Fruit fly (Drosophila melanogaster) whole organism, prepupa: ENCODE measurements around the gene CG31775.

Source experiments
- Blimp-1 ChIP-seq: fragments of 200-800 bp; sonication (Bioruptor generic); optimal IDR thresholded peaks from 3 replicates; lab custom pipeline; 2017; ENCODE audit warnings: missing biosample characterization, missing genetic modification characterization, mild to moderate bottlenecking, moderate library complexity, missing genetic modification reagents
- CG10631 ChIP-seq: fragments of 200-800 bp; sonication (Bioruptor generic); optimal IDR thresholded peaks from 2 replicates; lab custom pipeline; 2016; ENCODE audit warnings: missing biosample characterization, missing genetic modification characterization
- CG10669 ChIP-seq: fragments of 200-800 bp; sonication (Bioruptor generic); optimal IDR thresholded peaks from 3 replicates; lab custom pipeline; 2018; ENCODE audit warnings: missing biosample characterization, mild to moderate bottlenecking, missing genetic modification characterization, moderate library complexity
- CG11294 ChIP-seq: fragments of 200-800 bp; sonication (Bioruptor generic); IDR thresholded peaks from 2 replicates; pipeline ENCODE4 v1.3.6; 2022; ENCODE audit warnings: missing biosample characterization, missing genetic modification characterization
- CG11762 ChIP-seq: fragments of 200-800 bp; sonication (Bioruptor generic); optimal IDR thresholded peaks from 3 replicates; lab custom pipeline; 2016; ENCODE audit warnings: missing biosample characterization, missing genetic modification characterization; ENCODE audit not compliant: insufficient read depth
- CG15336 ChIP-seq: fragments of 200-800 bp; sonication (Bioruptor generic); IDR thresholded peaks from 2 replicates; pipeline ENCODE4 v1.3.6; 2022; ENCODE audit warnings: missing biosample characterization, missing genetic modification characterization
- CG16779 ChIP-seq: fragments of 200-800 bp; sonication (Bioruptor generic); optimal IDR thresholded peaks from 3 replicates; lab custom pipeline; 2017; ENCODE audit warnings: missing biosample characterization, mild to moderate bottlenecking, missing genetic modification characterization
- CG31627 ChIP-seq: fragments of 200-800 bp; sonication (Bioruptor generic); optimal IDR thresholded peaks from 3 replicates; lab custom pipeline; 2016; ENCODE audit warnings: missing biosample characterization, missing genetic modification characterization
- CG34406 ChIP-seq: fragments of 200-800 bp; sonication (Bioruptor generic); optimal IDR thresholded peaks from 3 replicates; lab custom pipeline; 2016; ENCODE audit warnings: missing biosample characterization, missing genetic modification characterization
- CG3919 ChIP-seq: fragments of 200-800 bp; sonication (Bioruptor generic); optimal IDR thresholded peaks from 3 replicates; lab custom pipeline; 2016; ENCODE audit warnings: missing biosample characterization, missing genetic modification characterization
- CG4318 ChIP-seq: fragments of 200-800 bp; sonication (Bioruptor generic); optimal IDR thresholded peaks from 3 replicates; lab custom pipeline; 2017; ENCODE audit warnings: missing biosample characterization, mild to moderate bottlenecking, missing genetic modification characterization
- CG6163 ChIP-seq: fragments of 200-800 bp; sonication (Bioruptor generic); IDR thresholded peaks from 3 replicates; pipeline ENCODE4 v1.3.6; 2022; ENCODE audit warnings: missing biosample characterization, missing genetic modification characterization
- CG6276 ChIP-seq: fragments of 200-800 bp; sonication (Bioruptor generic); optimal IDR thresholded peaks from 2 replicates; lab custom pipeline; 2017; ENCODE audit warnings: missing biosample characterization, mild to moderate bottlenecking, missing genetic modification characterization
- CG6792 ChIP-seq: fragments of 200-800 bp; sonication (Bioruptor generic); optimal IDR thresholded peaks from 3 replicates; lab custom pipeline; 2016; ENCODE audit warnings: missing biosample characterization, missing genetic modification characterization
- CG6808 ChIP-seq: fragments of 200-800 bp; sonication (Bioruptor generic); optimal IDR thresholded peaks from 3 replicates; lab custom pipeline; 2017; ENCODE audit warnings: missing biosample characterization, missing genetic modification characterization, mild to moderate bottlenecking, moderate library complexity, missing genetic modification reagents
- CG7368 ChIP-seq: fragments of 200-800 bp; sonication (Bioruptor generic); optimal IDR thresholded peaks from 3 replicates; lab custom pipeline; 2016; ENCODE audit warnings: missing biosample characterization, missing genetic modification characterization
- CG8119 ChIP-seq: fragments of 200-800 bp; sonication (Bioruptor generic); IDR thresholded peaks from 3 replicates; pipeline ENCODE4 v1.3.6; 2022; ENCODE audit warnings: missing biosample characterization, missing genetic modification characterization
- CG9139 ChIP-seq: fragments of 200-800 bp; sonication (Bioruptor generic); optimal IDR thresholded peaks from 3 replicates; lab custom pipeline; 2017; ENCODE audit warnings: missing biosample characterization, mild to moderate bottlenecking, missing genetic modification characterization
- Eip78C ChIP-seq: fragments of 200-800 bp; sonication (Bioruptor generic); peaks from one replicate; lab custom pipeline; 2016; ENCODE audit warnings: missing biosample characterization, missing genetic modification characterization
- Eip93F ChIP-seq: fragments of 200-800 bp; sonication (Bioruptor generic); optimal IDR thresholded peaks from 2 replicates; lab custom pipeline; 2016; ENCODE audit warnings: missing biosample characterization, mild to moderate bottlenecking, missing genetic modification characterization
- Ets96B ChIP-seq: fragments of 200-800 bp; optimal IDR thresholded peaks from 2 replicates; lab custom pipeline; 2019; ENCODE audit warnings: missing biosample characterization, mild to moderate bottlenecking, missing genetic modification characterization, moderate library complexity
- Gug ChIP-seq: fragments of 200-800 bp; sonication (Bioruptor generic); IDR thresholded peaks from 2 replicates; pipeline ENCODE4 v1.3.6; 2022; ENCODE audit warnings: missing biosample characterization, missing genetic modification characterization
- Hr38 ChIP-seq: sonication (Bioruptor generic); optimal IDR thresholded peaks from 2 replicates; lab custom pipeline; 2016; ENCODE audit warnings: missing biosample characterization, missing genetic modification characterization
- Hr39 ChIP-seq: fragments of 200-800 bp; sonication (Bioruptor generic); optimal IDR thresholded peaks from 2 replicates; lab custom pipeline; 2016; ENCODE audit warnings: missing biosample characterization, missing genetic modification characterization
- Hr4 ChIP-seq: fragments of 200-800 bp; sonication (Bioruptor generic); optimal IDR thresholded peaks from 3 replicates; lab custom pipeline; 2016; ENCODE audit warnings: missing biosample characterization, missing genetic modification characterization
- Smox ChIP-seq: fragments of 200-800 bp; sonication (Bioruptor generic); optimal IDR thresholded peaks from 3 replicates; lab custom pipeline; 2016; ENCODE audit warnings: missing biosample characterization, missing genetic modification characterization
- Sox102F ChIP-seq: fragments of 200-800 bp; sonication (Bioruptor generic); optimal IDR thresholded peaks from 2 replicates; lab custom pipeline; 2016; ENCODE audit warnings: missing biosample characterization, mild to moderate bottlenecking, missing genetic modification characterization
- Sox14 ChIP-seq: fragments of 200-800 bp; sonication (Bioruptor generic); optimal IDR thresholded peaks from 3 replicates; lab custom pipeline; 2016; ENCODE audit warnings: missing biosample characterization, missing genetic modification characterization
- Sox15 ChIP-seq: fragments of 200-800 bp; sonication (Bioruptor generic); optimal IDR thresholded peaks from 3 replicates; lab custom pipeline; 2016; ENCODE audit warnings: missing biosample characterization, missing genetic modification characterization
- acj6 ChIP-seq: fragments of 200-800 bp; sonication (Bioruptor generic); optimal IDR thresholded peaks from 3 replicates; lab custom pipeline; 2016; ENCODE audit warnings: missing biosample characterization, missing genetic modification characterization
- cyc ChIP-seq: fragments of 200-800 bp; sonication (Bioruptor generic); optimal IDR thresholded peaks from 3 replicates; lab custom pipeline; 2016; ENCODE audit warnings: missing biosample characterization, missing genetic modification characterization
- dac ChIP-seq: fragments of 200-800 bp; sonication (Bioruptor generic); optimal IDR thresholded peaks from 2 replicates; lab custom pipeline; 2017; ENCODE audit warnings: missing biosample characterization, mild to moderate bottlenecking, missing genetic modification characterization
- dsx ChIP-seq: fragments of 200-800 bp; optimal IDR thresholded peaks from 3 replicates; lab custom pipeline; 2019; ENCODE audit warnings: missing biosample characterization, mild to moderate bottlenecking, missing genetic modification characterization, moderate library complexity; ENCODE audit not compliant: poor library complexity, severe bottlenecking
- eg ChIP-seq: fragments of 200-800 bp; sonication (Bioruptor generic); IDR thresholded peaks from 3 replicates; pipeline ENCODE4 v1.3.6; 2022; ENCODE audit warnings: missing biosample characterization, missing genetic modification characterization
- fd59A ChIP-seq: fragments of 200-800 bp; sonication (Bioruptor generic); optimal IDR thresholded peaks from 2 replicates; lab custom pipeline; 2017; ENCODE audit warnings: missing biosample characterization, mild to moderate bottlenecking, missing genetic modification characterization, missing genetic modification reagents
- fd85E ChIP-seq: fragments of 200-800 bp; sonication (Bioruptor generic); optimal IDR thresholded peaks from 3 replicates; lab custom pipeline; 2016; ENCODE audit warnings: missing biosample characterization, missing genetic modification characterization
- fkh ChIP-seq: fragments of 200-800 bp; sonication (Bioruptor generic); optimal IDR thresholded peaks from 3 replicates; lab custom pipeline; 2017; ENCODE audit warnings: missing biosample characterization, mild to moderate bottlenecking, missing genetic modification characterization, moderate library complexity
- lz ChIP-seq: fragments of 200-800 bp; sonication (Bioruptor generic); optimal IDR thresholded peaks from 3 replicates; lab custom pipeline; 2016; ENCODE audit warnings: missing biosample characterization, missing genetic modification characterization
- net ChIP-seq: fragments of 200-800 bp; sonication (Bioruptor generic); optimal IDR thresholded peaks from 3 replicates; lab custom pipeline; 2016; ENCODE audit warnings: missing biosample characterization, missing genetic modification characterization
- pdm3 ChIP-seq: fragments of 200-800 bp; sonication (Bioruptor generic); optimal IDR thresholded peaks from 3 replicates; lab custom pipeline; 2016; ENCODE audit warnings: missing biosample characterization, missing genetic modification characterization
- salr ChIP-seq, 2 experiments: fragments of 200-800 bp; sonication (Bioruptor generic); optimal IDR thresholded peaks; 3 replicates each; lab custom pipeline; 2016 to 2018; ENCODE audit warnings: missing biosample characterization in 2 of 2, missing genetic modification characterization in 2 of 2, mild to moderate bottlenecking in 1 of 2
- spab ChIP-seq: fragments of 200-800 bp; sonication (Bioruptor generic); optimal IDR thresholded peaks from 2 replicates; lab custom pipeline; 2017; ENCODE audit warnings: missing biosample characterization, mild to moderate bottlenecking, missing genetic modification characterization, missing genetic modification reagents
- ss ChIP-seq, 2 experiments: fragments of 200-800 bp; sonication (Bioruptor generic); optimal IDR thresholded peaks; 2 replicates in 1 of 2; 3 replicates in 1 of 2; lab custom pipeline; 2017 to 2018; ENCODE audit warnings: mild to moderate bottlenecking in 2 of 2, missing biosample characterization in 2 of 2, missing genetic modification characterization in 2 of 2, moderate library complexity in 1 of 2
- svp ChIP-seq: fragments of 200-800 bp; sonication (Bioruptor generic); peaks from one replicate; lab custom pipeline; 2016; ENCODE audit warnings: missing biosample characterization, missing genetic modification characterization

The CG31775 gene

DNA sequence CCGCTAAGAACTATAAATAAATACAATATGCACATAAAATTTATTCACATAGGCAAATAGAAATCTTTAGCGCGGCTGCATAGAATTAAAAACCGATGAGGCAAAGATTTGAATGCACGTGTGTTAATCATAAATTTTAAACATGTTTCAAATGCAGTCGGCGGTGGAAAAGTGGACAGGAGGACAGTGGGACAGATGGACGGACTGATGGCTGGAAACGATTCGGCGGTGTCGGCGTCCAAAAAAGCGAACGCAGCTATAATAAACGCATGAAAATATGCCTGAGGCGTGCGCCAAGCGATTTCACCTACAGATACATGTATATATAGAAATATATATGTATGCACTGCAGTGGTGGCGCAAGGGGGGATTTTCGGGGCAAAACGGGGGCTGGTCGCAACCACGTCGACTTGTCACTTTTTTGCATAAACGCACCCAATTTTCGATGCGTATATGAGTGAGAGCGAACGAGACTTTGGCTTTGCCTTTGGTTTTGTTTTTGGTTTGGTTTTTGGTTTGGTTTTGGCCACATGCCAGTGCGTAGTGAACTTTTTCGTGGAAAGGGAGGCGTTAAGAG, 38.0 kb downstream of the CG31775 start:
- TF ChIP-seq Eip78C (GFP tag; lab: Kevin White, UChicago) (peak; percentile 54), eg (peak; percentile 42; the same call in 2 of the 3 replicates), Sox102F (GFP tag; lab: Kevin White, UChicago) (no peak), acj6 (GFP tag; lab: Kevin White, UChicago) (no peak), CG10631 (GFP tag; lab: Kevin White, UChicago) (no peak), svp (peak; percentile 39), Hr38 (GFP tag; lab: Kevin White, UChicago) (no peak), CG8119 (GFP tag; lab: Robert Waterston, UW) (0 out of 3 replicates have a peak, but pooled peaks have one; percentile 19), Blimp-1 (no peak)

DNA sequence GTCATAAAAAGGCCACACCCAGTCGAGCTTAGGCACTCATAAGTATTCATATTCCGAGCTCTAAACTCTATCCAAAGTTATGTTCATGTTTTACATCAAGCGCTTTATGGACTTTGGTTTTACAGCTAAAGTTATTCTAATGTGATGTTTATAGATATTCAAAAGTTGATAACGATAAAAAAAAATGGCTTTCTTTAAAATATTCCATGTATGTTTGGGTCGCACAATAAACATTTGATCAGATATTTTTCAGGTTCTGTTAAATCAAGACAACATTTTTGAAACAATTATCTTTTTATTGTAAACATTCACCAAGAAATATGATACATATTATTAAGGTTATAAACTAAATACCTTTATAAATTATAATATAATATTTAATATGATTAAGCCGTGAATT, 38.6 kb downstream of the CG31775 start:
- TF ChIP-seq Ets96B (tag; lab: Kevin White, UChicago) (no peak), Eip78C (GFP tag; lab: Kevin White, UChicago) (no peak), CG6792 (GFP tag; lab: Kevin White, UChicago) (no peak), fd59A (GFP tag; lab: Kevin White, UChicago) (no peak), Sox14 (GFP tag; lab: Kevin White, UChicago) (no peak), fkh (GFP tag; lab: Kevin White, UChicago) (no peak), eg (no peak), Gug (GFP tag; lab: Robert Waterston, UW) (no peak)

DNA sequence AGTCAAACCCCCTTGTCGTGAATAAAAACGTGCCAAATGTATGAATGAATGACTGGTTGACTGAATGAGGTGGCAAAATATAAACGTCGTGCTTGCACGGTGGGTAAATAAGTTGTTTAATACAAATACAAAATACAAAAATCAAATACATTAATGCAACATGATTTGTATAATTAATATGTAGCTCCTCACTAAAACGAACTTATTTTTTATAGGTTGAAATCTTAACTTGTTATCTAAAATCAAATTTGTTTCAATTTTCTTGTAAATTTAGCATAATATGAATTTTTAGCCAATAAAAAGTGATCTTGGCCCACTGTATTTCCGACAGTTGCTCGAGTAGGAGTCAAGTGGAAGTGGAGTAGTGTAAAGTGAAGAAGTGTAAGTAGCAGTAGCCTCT, 39.6 kb downstream of the CG31775 start:
- TF ChIP-seq spab (GFP tag; lab: Kevin White, UChicago): no peak
- TF ChIP-seq Sox14 (GFP tag; lab: Kevin White, UChicago): no peak
- TF ChIP-seq Sox15 (GFP tag; lab: Kevin White, UChicago): no peak
- no peak for TF ChIP-seq CG9139 (GFP tag; lab: Kevin White, UChicago)
- TF ChIP-seq acj6 (GFP tag; lab: Kevin White, UChicago): peak; percentile 1
- peak; percentile 45 for TF ChIP-seq Hr4 (GFP tag; lab: Kevin White, UChicago)
- TF ChIP-seq CG6792 (GFP tag; lab: Kevin White, UChicago): peak; percentile 16
- TF ChIP-seq Ets96B (tag; lab: Kevin White, UChicago): peak; percentile 13
- peak; percentile 31 for TF ChIP-seq pdm3 (GFP tag; lab: Kevin White, UChicago)
- peak; percentile 62 for TF ChIP-seq svp
- TF ChIP-seq CG6276: peak; percentile 37
- no peak for TF ChIP-seq CG6163
- peak in 1 of 2 experiments; percentile 5 for TF ChIP-seq ss (GFP tag; optimal IDR thresholded peaks at IDR 0.05; lab: Kevin White, UChicago)
- TF ChIP-seq CG31627: no peak
- no peak for TF ChIP-seq CG3919 (GFP tag; lab: Kevin White, UChicago)
- TF ChIP-seq Gug (GFP tag; lab: Robert Waterston, UW): no peak
- TF ChIP-seq CG15336: peak; percentile 55; the same call in 1 of the 2 replicates
- TF ChIP-seq CG10669 (GFP tag; lab: Kevin White, UChicago): no peak
- TF ChIP-seq CG11762 (GFP tag; lab: Kevin White, UChicago): peak; percentile 1
- TF ChIP-seq CG6808 (GFP tag; lab: Kevin White, UChicago): no peak
- TF ChIP-seq Sox102F (GFP tag; lab: Kevin White, UChicago): peak; percentile 14
- no peak for TF ChIP-seq fkh (GFP tag; lab: Kevin White, UChicago)
- no peak for TF ChIP-seq Hr38 (GFP tag; lab: Kevin White, UChicago)
- no peak for TF ChIP-seq CG34406 (GFP tag; lab: Kevin White, UChicago)
- TF ChIP-seq CG7368 (GFP tag; lab: Kevin White, UChicago): no peak
- peak; percentile 4 for TF ChIP-seq cyc
- peak; percentile 47 for TF ChIP-seq net (GFP tag; lab: Kevin White, UChicago)
- TF ChIP-seq CG11294 (GFP tag; lab: Robert Waterston, UW): no peak
- no peak for TF ChIP-seq salr (GFP tag; optimal IDR thresholded peaks at IDR 0.05; lab: Kevin White, UChicago)
- no peak for TF ChIP-seq CG16779 (tag; lab: Kevin White, UChicago)
- TF ChIP-seq fd85E (GFP tag; lab: Kevin White, UChicago): no peak
- peak; percentile 24 for TF ChIP-seq Smox
- peak; percentile 78 for TF ChIP-seq Eip78C (GFP tag; lab: Kevin White, UChicago)
- TF ChIP-seq Hr39 (GFP tag; lab: Kevin White, UChicago): no peak
- TF ChIP-seq dac: no peak
- no peak for TF ChIP-seq Blimp-1
- no peak for TF ChIP-seq Eip93F (GFP tag; lab: Kevin White, UChicago)
- no peak for TF ChIP-seq lz (GFP tag; lab: Kevin White, UChicago)
- no peak for TF ChIP-seq CG10631 (GFP tag; lab: Kevin White, UChicago)
- no peak for TF ChIP-seq CG8119 (GFP tag; lab: Robert Waterston, UW)
- no peak; the same call in 2 of the 3 replicates for TF ChIP-seq eg
- TF ChIP-seq CG4318 (GFP tag; lab: Kevin White, UChicago): peak; percentile 29
- no peak for TF ChIP-seq dsx (GFP tag; lab: Kevin White, UChicago)
